Worm (Caenorhabditis elegans): ENCODE data around the gene sru-6.

The sru-6 gene

DNA sequence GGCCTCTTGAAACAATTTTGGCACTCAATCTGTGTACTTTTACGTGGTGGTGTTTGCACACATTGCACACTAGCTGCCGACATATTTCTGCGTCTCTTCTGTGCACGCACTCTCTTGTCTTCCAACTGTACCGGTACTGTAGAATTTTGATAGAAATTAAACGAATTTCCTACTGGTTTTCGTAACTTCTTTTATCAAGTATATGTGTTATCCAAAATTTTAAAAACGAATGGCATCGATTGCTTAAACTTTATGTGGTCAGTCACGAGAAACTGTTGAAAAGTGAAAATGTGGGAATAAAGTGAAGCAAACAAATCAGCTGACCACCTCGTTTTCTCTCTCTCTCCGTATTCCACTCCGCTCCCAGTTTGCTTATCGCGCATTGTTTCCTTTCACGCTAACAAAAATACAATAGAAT is 22.9 kb downstream of the sru-6 start:
- TF ChIP-seq Y56A3A.18 (GFP tag; IDR thresholded peaks at IDR 0.05) (no peak), egl-44 (GFP tag; IDR thresholded peaks at IDR 0.05) (peak; percentile 24; the same call in 1 of the 2 replicates), lin-54 (GFP tag; optimal IDR thresholded peaks at IDR 0.05) (peak; percentile 3), lsl-1 (GFP tag; optimal IDR thresholded peaks at IDR 0.05) (peak; percentile 52), lin-35 (GFP tag; optimal IDR thresholded peaks at IDR 0.05) (peak in 1 of 3 experiments; percentile 8), snpc-1.1 (tag; optimal IDR thresholded peaks at IDR 0.05; ENCODE audit: insufficient read depth) (peak; percentile 86), B0336.3 (GFP tag; IDR thresholded peaks at IDR 0.05) (0 out of 2 replicates have a peak, but pooled peaks have one; percentile 13), mcd-1 (GFP tag; IDR thresholded peaks at IDR 0.05) (0 out of 2 replicates have a peak, but pooled peaks have one; percentile 26), zim-3 (tag; optimal IDR thresholded peaks at IDR 0.05) (no peak), ztf-28 (GFP tag; IDR thresholded peaks at IDR 0.05) (no peak), F55B11.4 (tag; optimal IDR thresholded peaks at IDR 0.05; ENCODE audit: borderline replicate concordance, insufficient read depth) (no peak), Y53G8AR.9 (GFP tag; conservative IDR thresholded peaks at IDR 0.05) (no peak), snpc-4 (GFP tag; optimal IDR thresholded peaks at IDR 0.05) (peak; percentile 72), snpc-4 (tag; optimal IDR thresholded peaks at IDR 0.05) (peak; percentile 69 to 87 (median 85)), aptf-2 (GFP tag; conservative IDR thresholded peaks at IDR 0.05) (no peak), T26A5.8 (tag; optimal IDR thresholded peaks at IDR 0.05) (no peak), attf-5 (GFP tag; optimal IDR thresholded peaks at IDR 0.05) (peak; percentile 60), xnd-1 (tag; optimal IDR thresholded peaks at IDR 0.05) (no peak), Y53F4B.3 (GFP tag; IDR thresholded peaks at IDR 0.05) (no peak), nhr-90 (tag; optimal IDR thresholded peaks at IDR 0.05) (peak; percentile 23), ekl-4 (GFP tag; IDR thresholded peaks at IDR 0.05) (no peak), aptf-3 (GFP tag; IDR thresholded peaks at IDR 0.05) (no peak), lsy-27 (tag; optimal IDR thresholded peaks at IDR 0.05; ENCODE audit: borderline replicate concordance, insufficient read depth) (no peak), nhr-80 (tag; optimal IDR thresholded peaks at IDR 0.05) (peak; percentile 69), nhr-120 (GFP tag; IDR thresholded peaks at IDR 0.05) (no peak), ztf-26 (tag; optimal IDR thresholded peaks at IDR 0.05) (no peak), K11D2.4 (GFP tag; IDR thresholded peaks at IDR 0.05) (no peak), let-526 (GFP tag; IDR thresholded peaks at IDR 0.05) (0 out of 2 replicates have a peak, but pooled peaks have one; percentile 26), tbp1 (GFP tag; optimal IDR thresholded peaks at IDR 0.05) (peak; percentile 17), madf-8 (GFP tag; conservative IDR thresholded peaks at IDR 0.05) (peak; percentile 32; the same call in 1 of the 2 replicates), F49E8.2 (tag; optimal IDR thresholded peaks at IDR 0.05; ENCODE audit: insufficient read depth) (no peak), repo-1 (tag; optimal IDR thresholded peaks at IDR 0.05) (no peak), hmg-1.2 (GFP tag; IDR thresholded peaks at IDR 0.05) (peak; percentile 95), K12H6.12 (tag; optimal IDR thresholded peaks at IDR 0.05) (no peak), attf-3 (GFP tag; conservative IDR thresholded peaks at IDR 0.05) (peak; percentile 58; the same call in 1 of the 2 replicates), hlh-26 (GFP tag; conservative IDR thresholded peaks at IDR 0.05) (no peak), snpc-3.4 (tag; optimal IDR thresholded peaks at IDR 0.05) (peak; percentile 22), efl-1 (GFP tag; optimal IDR thresholded peaks at IDR 0.05) (peak; percentile 26), ceh-100 (GFP tag; IDR thresholded peaks at IDR 0.05) (no peak), rcor-1 (GFP tag; IDR thresholded peaks at IDR 0.05) (peak; percentile 44; the same call in 1 of the 2 replicates), madf-6 (GFP tag; IDR thresholded peaks at IDR 0.05) (peak; percentile 59; the same call in 1 of the 2 replicates), F37B4.10 (GFP tag; IDR thresholded peaks at IDR 0.05) (no peak), ceh-27 (GFP tag; optimal IDR thresholded peaks at IDR 0.05) (no peak), snpc-1.3 (tag; optimal IDR thresholded peaks at IDR 0.05; ENCODE audit: insufficient read depth) (peak; percentile 58), cebp-1 (GFP tag; IDR thresholded peaks at IDR 0.05) (no peak), cebp-1 (tag; optimal IDR thresholded peaks at IDR 0.05) (peak; percentile 67), ceh-58 (GFP tag; IDR thresholded peaks at IDR 0.05) (no peak), atf-7 (tag; optimal IDR thresholded peaks at IDR 0.05) (no peak)

Data from whole organism, young adult.